Worm (Caenorhabditis elegans) whole organism, mixed stage, embryonic: ENCODE data around the gene F45E12.6.

Source experiments
- blmp-1 ChIP-seq: fragments of 150-350 bp; optimal IDR thresholded peaks from 2 replicates; lab custom pipeline; 2014; ENCODE audit warnings: missing biosample characterization, missing genetic modification characterization
- ces-1 ChIP-seq: fragments of 150-350 bp; optimal IDR thresholded peaks from 2 replicates; lab custom pipeline; 2014; ENCODE audit warnings: missing biosample characterization, missing genetic modification reagents, missing genetic modification characterization
- cnd-1 ChIP-seq: fragments of 200-800 bp; sonication (Bioruptor generic); optimal IDR thresholded peaks from 2 replicates; lab custom pipeline; 2018; ENCODE audit warnings: mild to moderate bottlenecking, missing genetic modification characterization, missing compliant biosample characterization
- flh-1 ChIP-seq: fragments of 200-800 bp; sonication (Bioruptor generic); optimal IDR thresholded peaks from 2 replicates; lab custom pipeline; 2018; ENCODE audit warnings: mild to moderate bottlenecking, missing genetic modification characterization, moderate library complexity, missing compliant biosample characterization
- lin-13 ChIP-seq: fragments of 150-350 bp; optimal IDR thresholded peaks from 2 replicates; lab custom pipeline; 2014; ENCODE audit warnings: missing biosample characterization, missing genetic modification characterization
- lsy-2 ChIP-seq: fragments of 150-350 bp; optimal IDR thresholded peaks from 2 replicates; lab custom pipeline; 2014; ENCODE audit warnings: missing biosample characterization, missing genetic modification characterization
- nhr-12 ChIP-seq: fragments of 150-350 bp; optimal IDR thresholded peaks from 2 replicates; lab custom pipeline; 2014; ENCODE audit warnings: missing biosample characterization, missing genetic modification characterization
- nhr-237 ChIP-seq: fragments of 150-350 bp; optimal IDR thresholded peaks from 2 replicates; lab custom pipeline; 2014; ENCODE audit warnings: missing biosample characterization, missing genetic modification characterization
- nhr-28 ChIP-seq: fragments of 150-350 bp; optimal IDR thresholded peaks from 2 replicates; lab custom pipeline; 2014; ENCODE audit warnings: missing biosample characterization, missing genetic modification characterization
- snpc-4 ChIP-seq: fragments of 150-350 bp; optimal IDR thresholded peaks from 2 replicates; lab custom pipeline; 2014; ENCODE audit warnings: missing biosample characterization, missing genetic modification characterization
- sptf-1 ChIP-seq: sonication (generic microtip); optimal IDR thresholded peaks from 2 replicates; lab custom pipeline; 2017; ENCODE audit warnings: mild to moderate bottlenecking, missing genetic modification characterization, moderate library complexity, missing compliant biosample characterization
- unc-39 ChIP-seq: fragments of 150-350 bp; optimal IDR thresholded peaks from 2 replicates; lab custom pipeline; 2014; ENCODE audit warnings: missing biosample characterization, missing genetic modification characterization
- unc-62 ChIP-seq: fragments of 150-350 bp; optimal IDR thresholded peaks from 2 replicates; lab custom pipeline; 2014; ENCODE audit warnings: missing biosample characterization, missing genetic modification reagents, missing genetic modification characterization
- ztf-11 ChIP-seq: fragments of 150-350 bp; optimal IDR thresholded peaks from 2 replicates; lab custom pipeline; 2014; ENCODE audit warnings: missing biosample characterization, missing genetic modification characterization

DNA sequence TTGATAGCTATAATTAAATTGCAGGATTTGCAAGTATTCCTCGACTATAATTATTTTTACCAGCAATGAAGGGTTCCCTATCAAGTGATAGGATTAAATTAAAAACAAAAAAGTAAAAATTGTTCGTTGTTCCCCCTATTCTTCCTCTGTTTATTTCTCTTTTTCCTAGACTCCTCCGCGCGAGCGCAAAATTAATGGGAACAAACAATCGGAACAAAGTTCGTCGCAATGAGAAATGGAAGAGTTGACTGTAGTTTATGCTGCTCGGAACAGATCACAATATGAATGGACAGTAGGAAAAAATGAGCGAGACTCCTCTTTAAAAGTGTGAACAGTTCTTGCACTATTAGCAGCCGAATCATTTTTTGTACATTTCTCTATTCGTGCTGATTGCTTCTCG lies 26.7 kb upstream of the F45E12.6 start:
- TF ChIP-seq unc-39 (tag; lab: Kevin White, UChicago) (no peak), snpc-4 (tag; lab: Kevin White, UChicago) (no peak), ces-1 (GFP tag; lab: Kevin White, UChicago) (no peak), unc-62 (GFP tag; lab: Kevin White, UChicago) (no peak), sptf-1 (no peak), lsy-2 (tag; lab: Kevin White, UChicago) (no peak), ztf-11 (tag; lab: Kevin White, UChicago) (no peak), nhr-28 (tag; lab: Kevin White, UChicago) (no peak), blmp-1 (tag; lab: Kevin White, UChicago) (no peak), lin-13 (no peak), flh-1 (GFP tag; lab: Kevin White, UChicago) (no peak), nhr-237 (tag; lab: Kevin White, UChicago) (no peak), nhr-12 (no peak), cnd-1 (no peak)
